Fruit fly (Drosophila melanogaster) whole organism, prepupa: ENCODE results near the gene Syt12.

ENCODE experiments used
- CG11294 ChIP-seq: fragments of 200-800 bp; sonication (Bioruptor generic); IDR thresholded peaks from 2 replicates; pipeline ENCODE4 v1.3.6; 2022; ENCODE audit warnings: missing biosample characterization, missing genetic modification characterization
- Hr4 ChIP-seq: fragments of 200-800 bp; sonication (Bioruptor generic); optimal IDR thresholded peaks from 3 replicates; lab custom pipeline; 2016; ENCODE audit warnings: missing biosample characterization, missing genetic modification characterization

- no peak for TF ChIP-seq CG11294
- no peak for TF ChIP-seq Hr4 (GFP tag; lab: Kevin White, UChicago)
Measured at dm6 chrX:13374979-13375378, 15.9 kb downstream of the Syt12 start.
